Fruit fly (Drosophila melanogaster) whole organism, adult: ENCODE measurements around the gene CG43092.
A peak's percentile ranks its signal among the peaks of the same experiment; 100 is the strongest.

Source experiments
- CG33017 ChIP-seq: fragments of 200-800 bp; sonication (Bioruptor generic); optimal IDR thresholded peaks from 2 replicates; lab custom pipeline; 2018; ENCODE audit warnings: missing biosample characterization, mild to moderate bottlenecking, missing genetic modification characterization, moderate library complexity
- CG7045 ChIP-seq: fragments of 200-800 bp; sonication (Bioruptor generic); optimal IDR thresholded peaks from 2 replicates; lab custom pipeline; 2017; ENCODE audit warnings: missing biosample characterization, mild to moderate bottlenecking, missing genetic modification characterization
- bab1 ChIP-seq: fragments of 200-800 bp; sonication (Bioruptor generic); optimal IDR thresholded peaks from 3 replicates; lab custom pipeline; 2019; ENCODE audit warnings: missing biosample characterization, mild to moderate bottlenecking, missing genetic modification characterization, moderate library complexity
- kay ChIP-seq: fragments of 200-800 bp; sonication (Bioruptor generic); peaks from one replicate; lab custom pipeline; 2016; ENCODE audit warnings: missing biosample characterization, missing genetic modification characterization, borderline replicate concordance
- ovo ChIP-seq: fragments of 200-800 bp; sonication (Bioruptor generic); optimal IDR thresholded peaks from 2 replicates; lab custom pipeline; 2016; ENCODE audit warnings: missing biosample characterization, missing genetic modification characterization

DNA sequence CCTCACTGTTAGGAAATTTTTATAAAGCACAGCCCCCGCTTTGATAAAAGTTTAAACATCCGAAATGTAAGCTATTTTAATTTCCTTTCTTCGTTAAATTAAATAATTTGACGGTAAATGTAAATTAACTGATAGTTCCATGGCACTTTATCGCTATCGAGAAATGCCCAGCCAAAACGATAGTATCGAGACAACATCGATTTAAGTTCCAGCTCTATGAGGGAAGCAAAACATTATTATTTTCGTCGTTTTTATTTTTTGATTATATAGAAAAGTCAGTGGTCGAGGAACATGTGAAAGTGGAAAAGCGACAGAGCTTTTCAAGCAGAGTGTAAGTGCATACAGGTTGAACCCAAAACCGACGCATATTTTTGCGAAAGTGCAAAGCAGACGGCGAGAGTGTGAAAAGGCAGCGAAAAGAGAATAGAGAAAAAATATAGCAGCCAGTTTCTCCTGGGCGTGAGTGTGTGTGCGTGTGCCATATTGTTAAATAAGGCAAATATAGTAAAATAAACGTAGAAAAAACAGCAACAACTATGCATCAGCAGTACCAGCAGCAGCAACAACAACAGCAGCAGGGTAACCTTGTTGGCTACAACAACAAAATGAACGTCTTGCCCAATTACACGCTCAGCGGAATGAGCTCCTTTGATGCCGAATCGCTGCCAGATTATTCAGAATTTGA, 42.6 kb downstream of the CG43092 start, which contains the start of gene CG45049:
- TF ChIP-seq CG33017 (tag; lab: Kevin White, UChicago) = no peak
- TF ChIP-seq CG7045 (GFP tag; lab: Kevin White, UChicago) = no peak
- no peak for TF ChIP-seq kay
- TF ChIP-seq bab1 (GFP tag; lab: Kevin White, UChicago) = peak; percentile 23
- TF ChIP-seq ovo = no peak
